Worm (Caenorhabditis elegans) whole organism, L3 larva: ENCODE data around the gene lnp-1.

Source experiments
- fkh-10 ChIP-seq: sonication (generic microtip); optimal IDR thresholded peaks from 2 replicates; lab custom pipeline; 2017; ENCODE audit warnings: missing biosample characterization, missing genetic modification reagents, missing genetic modification characterization
- lin-15B ChIP-seq: fragments of 150-350 bp; optimal IDR thresholded peaks from 2 replicates; lab custom pipeline; 2014; ENCODE audit warnings: missing biosample characterization, missing genetic modification characterization
- nhr-25 ChIP-seq: sonication (generic microtip); optimal IDR thresholded peaks from 2 replicates; lab custom pipeline; 2017; ENCODE audit warnings: missing biosample characterization, missing genetic modification characterization
- nhr-76 ChIP-seq: fragments of 150-350 bp; sonication (generic microtip); optimal IDR thresholded peaks from 5 replicates; lab custom pipeline; 2014; ENCODE audit warnings: missing biosample characterization, missing genetic modification characterization
- unc-39 ChIP-seq: sonication (generic microtip); optimal IDR thresholded peaks from 4 replicates; lab custom pipeline; 2017; ENCODE audit warnings: missing biosample characterization, missing genetic modification characterization
- unc-62 ChIP-seq: fragments of 150-350 bp; sonication (generic microtip); optimal IDR thresholded peaks from 4 replicates; lab custom pipeline; 2014; ENCODE audit warnings: missing biosample characterization, missing genetic modification reagents, missing genetic modification characterization
- ztf-11 ChIP-seq: fragments of 150-350 bp; optimal IDR thresholded peaks from 2 replicates; lab custom pipeline; 2014; ENCODE audit warnings: missing biosample characterization, missing genetic modification characterization
- ztf-4 ChIP-seq: fragments of 150-350 bp; optimal IDR thresholded peaks from 2 replicates; lab custom pipeline; 2014; ENCODE audit warnings: missing biosample characterization, missing genetic modification characterization

ce11 chrX:4615034-4615433, 26.5 kb downstream of the lnp-1 start:
- TF ChIP-seq ztf-4 (tag; lab: Kevin White, UChicago) (no peak), lin-15B (no peak), ztf-11 (tag; lab: Kevin White, UChicago) (no peak), unc-39 (tag; lab: Kevin White, UChicago) (no peak), nhr-76 (tag; lab: Kevin White, UChicago) (no peak), unc-62 (GFP tag; lab: Kevin White, UChicago) (no peak), fkh-10 (GFP tag; lab: Kevin White, UChicago) (no peak), nhr-25 (tag; lab: Kevin White, UChicago) (no peak)
